Fruit fly (Drosophila melanogaster) whole organism, embryonic: ENCODE measurements around the gene Fer3.

Experiments
- Ada2b ChIP-seq: fragments of 200-800 bp; sonication (Bioruptor generic); IDR thresholded peaks from 2 replicates; pipeline ENCODE4 v1.3.6; 2022; ENCODE audit warnings: missing biosample characterization, missing genetic modification characterization
- Antp ChIP-seq: fragments of 200-800 bp; sonication (Bioruptor generic); optimal IDR thresholded peaks from 3 replicates; lab custom pipeline; 2016; ENCODE audit warnings: missing biosample characterization, missing genetic modification characterization
- Asciz ChIP-seq: fragments of 200-800 bp; sonication (Bioruptor generic); optimal IDR thresholded peaks from 2 replicates; lab custom pipeline; 2017; ENCODE audit warnings: missing biosample characterization, mild to moderate bottlenecking, missing genetic modification characterization, missing genetic modification reagents
- CG11247 ChIP-seq: fragments of 200-800 bp; sonication (Bioruptor generic); IDR thresholded peaks from 2 replicates; pipeline ENCODE4 v1.3.6; 2022; ENCODE audit warnings: missing biosample characterization, missing genetic modification characterization
- CG12071 ChIP-seq: fragments of 200-800 bp; sonication (Bioruptor generic); optimal IDR thresholded peaks from 3 replicates; lab custom pipeline; 2018; ENCODE audit warnings: missing biosample characterization, mild to moderate bottlenecking, missing genetic modification characterization
- CG12769 ChIP-seq: fragments of 200-800 bp; sonication (Bioruptor generic); optimal IDR thresholded peaks from 2 replicates; lab custom pipeline; 2019; ENCODE audit warnings: missing biosample characterization, mild to moderate bottlenecking, missing genetic modification characterization, moderate library complexity
- CG18476 ChIP-seq: fragments of 200-800 bp; sonication (Bioruptor generic); optimal IDR thresholded peaks from 2 replicates; lab custom pipeline; 2016; ENCODE audit warnings: missing biosample characterization, mild to moderate bottlenecking, missing genetic modification characterization
- CG18619 ChIP-seq: fragments of 200-800 bp; sonication (Bioruptor generic); optimal IDR thresholded peaks from 3 replicates; lab custom pipeline; 2017; ENCODE audit warnings: missing biosample characterization, mild to moderate bottlenecking, missing genetic modification characterization
- CG30020 ChIP-seq: fragments of 200-800 bp; optimal IDR thresholded peaks from 2 replicates; lab custom pipeline; 2019; ENCODE audit warnings: missing biosample characterization, mild to moderate bottlenecking, missing genetic modification characterization, moderate library complexity
- CG31388 ChIP-seq: fragments of 200-800 bp; sonication (Bioruptor generic); optimal IDR thresholded peaks from 2 replicates; lab custom pipeline; 2016; ENCODE audit warnings: missing biosample characterization, missing genetic modification characterization
- CG32532 ChIP-seq: fragments of 200-800 bp; sonication (Bioruptor generic); IDR thresholded peaks from 2 replicates; pipeline ENCODE4 v1.3.6; 2022; ENCODE audit warnings: missing biosample characterization, missing genetic modification characterization
- CG4707 ChIP-seq: fragments of 200-800 bp; sonication (Bioruptor generic); optimal IDR thresholded peaks from 2 replicates; lab custom pipeline; 2018; ENCODE audit warnings: missing biosample characterization, mild to moderate bottlenecking, missing genetic modification characterization, moderate library complexity
- CG6854 ChIP-seq: fragments of 200-800 bp; sonication (Bioruptor generic); optimal IDR thresholded peaks from 3 replicates; lab custom pipeline; 2017; ENCODE audit warnings: missing biosample characterization, mild to moderate bottlenecking, missing genetic modification characterization
- CG7987 ChIP-seq: fragments of 200-800 bp; sonication (Bioruptor generic); optimal IDR thresholded peaks from 2 replicates; lab custom pipeline; 2018; ENCODE audit warnings: missing biosample characterization, mild to moderate bottlenecking, missing genetic modification characterization, moderate library complexity
- CG8765 ChIP-seq: fragments of 200-800 bp; sonication (Bioruptor generic); IDR thresholded peaks from 2 replicates; pipeline ENCODE4 v1.3.6; 2022; ENCODE audit warnings: missing biosample characterization, missing genetic modification characterization
- CG9437 ChIP-seq: fragments of 200-800 bp; sonication (Bioruptor generic); optimal IDR thresholded peaks from 2 replicates; lab custom pipeline; 2018; ENCODE audit warnings: missing biosample characterization, mild to moderate bottlenecking, missing genetic modification characterization
- Dip2 ChIP-seq: fragments of 200-800 bp; sonication (Bioruptor generic); IDR thresholded peaks from 2 replicates; pipeline ENCODE4 v1.3.6; 2022; ENCODE audit warnings: missing biosample characterization, missing genetic modification characterization
- ERR ChIP-seq: fragments of 200-800 bp; sonication (Bioruptor generic); optimal IDR thresholded peaks from 2 replicates; lab custom pipeline; 2016; ENCODE audit warnings: missing biosample characterization, missing genetic modification characterization
- Eip74EF ChIP-seq, 2 experiments: fragments of 200-800 bp in 1 of 2; fragments of >200 bp in 1 of 2; sonication (Bioruptor generic) in 1 of 2; optimal IDR thresholded peaks; 2 replicates each; lab custom pipeline; 2017 to 2019; ENCODE audit warnings: missing biosample characterization in 2 of 2, missing genetic modification characterization in 2 of 2, mild to moderate bottlenecking in 1 of 2, moderate library complexity in 1 of 2
- Ets65A ChIP-seq: fragments of 200-800 bp; sonication (Bioruptor generic); peaks from one replicate; lab custom pipeline; 2016; ENCODE audit warnings: missing biosample characterization, missing genetic modification characterization
- Hand ChIP-seq: fragments of 200-800 bp; sonication (Bioruptor generic); optimal IDR thresholded peaks from 2 replicates; lab custom pipeline; 2017; ENCODE audit warnings: mild to moderate bottlenecking, missing biosample characterization, missing genetic modification reagents, missing genetic modification characterization
- Hmx ChIP-seq: fragments of 200-800 bp; sonication (Bioruptor generic); optimal IDR thresholded peaks from 2 replicates; lab custom pipeline; 2016; ENCODE audit warnings: missing biosample characterization, missing genetic modification characterization
- Hr3 ChIP-seq: fragments of 200-800 bp; sonication (Bioruptor generic); optimal IDR thresholded peaks from 3 replicates; lab custom pipeline; 2016; ENCODE audit warnings: missing biosample characterization, missing genetic modification characterization
- Hr51 ChIP-seq, 2 experiments: fragments of 200-800 bp; sonication (Bioruptor generic); optimal IDR thresholded peaks; 2 replicates in 1 of 2; 3 replicates in 1 of 2; lab custom pipeline; 2016 to 2018; ENCODE audit warnings: missing biosample characterization in 2 of 2, missing genetic modification characterization in 2 of 2, mild to moderate bottlenecking in 1 of 2, moderate library complexity in 1 of 2
- Lpt ChIP-seq: fragments of >200 bp; optimal IDR thresholded peaks from 2 replicates; lab custom pipeline; 2018; ENCODE audit warnings: missing biosample characterization, missing genetic modification characterization
- Mad ChIP-seq: fragments of 200-800 bp; sonication (Bioruptor generic); optimal IDR thresholded peaks from 2 replicates; lab custom pipeline; 2016; ENCODE audit warnings: missing biosample characterization, missing genetic modification characterization
- Med ChIP-seq: fragments of 200-800 bp; sonication (Bioruptor generic); peaks from one replicate; lab custom pipeline; 2016; ENCODE audit warnings: missing biosample characterization, missing genetic modification characterization, mild to moderate bottlenecking, inconsistent platforms, moderate library complexity
- Ssrp ChIP-seq: fragments of 200-800 bp; sonication (Bioruptor generic); optimal IDR thresholded peaks from 2 replicates; lab custom pipeline; 2018; ENCODE audit warnings: missing biosample characterization, mild to moderate bottlenecking, missing genetic modification characterization, moderate library complexity
- Usf ChIP-seq: fragments of 200-800 bp; sonication (Bioruptor generic); optimal IDR thresholded peaks from 2 replicates; lab custom pipeline; 2017; ENCODE audit warnings: missing genotype, missing biosample characterization, missing genetic modification characterization
- bsh ChIP-seq, 2 experiments: fragments of 200-800 bp; sonication (Bioruptor generic); optimal IDR thresholded peaks; 2 replicates each; lab custom pipeline; 2017 to 2018; ENCODE audit warnings: mild to moderate bottlenecking in 2 of 2, missing biosample characterization in 2 of 2, missing genetic modification characterization in 2 of 2, moderate library complexity in 1 of 2
- crp ChIP-seq, 2 experiments: fragments of 200-800 bp; sonication (Bioruptor generic); optimal IDR thresholded peaks; 2 replicates in 1 of 2; 3 replicates in 1 of 2; lab custom pipeline; 2017; ENCODE audit warnings: missing biosample characterization in 2 of 2, missing genetic modification characterization in 2 of 2, mild to moderate bottlenecking in 1 of 2, moderate library complexity in 1 of 2
- ems ChIP-seq: fragments of 200-800 bp; sonication (Bioruptor generic); optimal IDR thresholded peaks from 3 replicates; lab custom pipeline; 2016; ENCODE audit warnings: missing biosample characterization, missing genetic modification characterization
- eve ChIP-seq, 2 experiments: fragments of >200 bp; optimal IDR thresholded peaks; 2 replicates each; lab custom pipeline; 2017; ENCODE audit warnings: missing biosample characterization in 2 of 2, missing genetic modification characterization in 2 of 2
- fu2 ChIP-seq: fragments of 200-800 bp; sonication (Bioruptor generic); optimal IDR thresholded peaks from 2 replicates; lab custom pipeline; 2016; ENCODE audit warnings: missing biosample characterization, missing genetic modification characterization
- gce ChIP-seq: fragments of 200-800 bp; sonication (Bioruptor generic); IDR thresholded peaks from 3 replicates; pipeline ENCODE4 v1.3.6; 2022; ENCODE audit warnings: missing biosample characterization, missing genetic modification characterization
- jumu ChIP-seq: fragments of 200-800 bp; sonication (Bioruptor generic); optimal IDR thresholded peaks from 3 replicates; lab custom pipeline; 2016; ENCODE audit warnings: missing biosample characterization, missing genetic modification characterization
- kni ChIP-seq: fragments of 200-800 bp; sonication (Bioruptor generic); optimal IDR thresholded peaks from 3 replicates; lab custom pipeline; 2017; ENCODE audit warnings: mild to moderate bottlenecking, missing biosample characterization, missing genetic modification reagents, missing genetic modification characterization
- lilli ChIP-seq: fragments of 200-800 bp; sonication (Bioruptor generic); optimal IDR thresholded peaks from 3 replicates; lab custom pipeline; 2016; ENCODE audit warnings: missing biosample characterization, missing genetic modification characterization
- mirr ChIP-seq: fragments of 200-800 bp; sonication (Bioruptor generic); optimal IDR thresholded peaks from 3 replicates; lab custom pipeline; 2018; ENCODE audit warnings: missing biosample characterization, mild to moderate bottlenecking, missing genetic modification characterization
- mld ChIP-seq: fragments of 200-800 bp; sonication (Bioruptor generic); IDR thresholded peaks from 3 replicates; pipeline ENCODE4 v1.3.6; 2022; ENCODE audit warnings: missing biosample characterization, missing genetic modification characterization; ENCODE audit not compliant: partially characterized antibody
- odd ChIP-seq: fragments of 200-800 bp; sonication (Bioruptor generic); optimal IDR thresholded peaks from 2 replicates; lab custom pipeline; 2017; ENCODE audit warnings: missing biosample characterization, mild to moderate bottlenecking, missing genetic modification characterization
- otp ChIP-seq: fragments of 200-800 bp; sonication (Bioruptor generic); IDR thresholded peaks from 3 replicates; pipeline ENCODE4, ENCODE4 v1.3.6; 2022; ENCODE audit warnings: missing biosample characterization, missing genetic modification characterization
- pan ChIP-seq, 4 experiments: fragments of >200 bp in 3 of 4; fragments of 200-800 bp in 1 of 4; sonication (Bioruptor generic) in 1 of 4; optimal IDR thresholded peaks in 3 of 4; IDR thresholded peaks in 1 of 4; 2 replicates each; pipeline versions ENCODE4 v1.3.6 to Lab custom; 2017 to 2022; ENCODE audit warnings: missing biosample characterization in 2 of 4, missing genetic modification characterization in 2 of 4, mixed read lengths in 1 of 4
- pho ChIP-seq: fragments of 200-800 bp; sonication (Bioruptor generic); optimal IDR thresholded peaks from 2 replicates; lab custom pipeline; 2016; ENCODE audit warnings: missing biosample characterization, missing genetic modification characterization
- pnt ChIP-seq: fragments of 200-800 bp; sonication (Bioruptor generic); optimal IDR thresholded peaks from 3 replicates; lab custom pipeline; 2016; ENCODE audit warnings: missing biosample characterization, missing genetic modification characterization
- sc ChIP-seq, 3 experiments: fragments of >200 bp in 2 of 3; fragments of 200-800 bp in 1 of 3; sonication (Bioruptor generic) in 1 of 3; optimal IDR thresholded peaks; 2 replicates in 2 of 3; 3 replicates in 1 of 3; lab custom pipeline; 2017; ENCODE audit warnings: mild to moderate bottlenecking in 1 of 3, missing biosample characterization in 1 of 3, missing genetic modification characterization in 1 of 3, missing genetic modification reagents in 1 of 3
- sna ChIP-seq: fragments of 200-800 bp; sonication (Bioruptor generic); IDR thresholded peaks from 2 replicates; pipeline ENCODE4 v1.3.6; 2022; ENCODE audit warnings: missing biosample characterization, missing genetic modification characterization; ENCODE audit not compliant: partially characterized antibody
- sr ChIP-seq: fragments of 200-800 bp; sonication (Bioruptor generic); IDR thresholded peaks from 3 replicates; pipeline ENCODE4 v1.3.6; 2022; ENCODE audit warnings: missing biosample characterization, missing genetic modification characterization

Gene Fer3

DNA sequence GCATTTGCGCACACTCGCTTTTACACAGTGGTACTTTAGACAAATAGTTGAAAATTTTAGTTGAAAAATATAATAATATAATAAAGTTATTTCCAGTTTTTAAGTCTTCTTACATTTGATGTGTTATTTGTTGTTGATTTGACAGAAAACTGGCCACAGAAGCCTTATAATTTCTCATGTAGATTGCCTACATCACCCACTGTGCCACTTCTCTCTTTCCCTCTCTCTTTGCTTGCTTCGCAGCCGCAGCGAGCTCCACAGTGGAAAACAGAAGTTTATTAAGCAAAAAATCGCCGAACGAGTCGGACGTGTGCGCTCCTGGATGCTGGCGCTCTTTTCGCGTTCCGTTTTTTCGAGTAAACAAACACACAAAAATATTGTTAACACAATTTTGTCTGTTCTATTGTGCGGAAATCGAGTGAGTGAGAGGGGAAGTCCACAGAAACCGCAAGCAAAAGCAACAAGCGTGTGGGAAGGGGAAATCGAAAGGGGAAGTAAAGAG lies 38.2 kb downstream of the Fer3 start, which contains the start of gene CG42327 (continued):
- peak; percentile 61 for TF ChIP-seq Usf (GFP tag; lab: Kevin White, UChicago)
- TF ChIP-seq Hr3 (GFP tag; lab: Kevin White, UChicago): peak; percentile 92
- TF ChIP-seq Mad: peak; percentile 89
- TF ChIP-seq CG30020 (tag; lab: Kevin White, UChicago): peak; percentile 69
- TF ChIP-seq jumu (GFP tag; lab: Kevin White, UChicago): peak; percentile 84
- TF ChIP-seq ems (GFP tag; lab: Kevin White, UChicago): peak; percentile 85
- TF ChIP-seq Hmx (GFP tag; lab: Kevin White, UChicago): peak; percentile 8
- TF ChIP-seq CG31388 (GFP tag; lab: Kevin White, UChicago): peak; percentile 76
- peak; percentile 84; the same call in 2 of the 3 replicates for TF ChIP-seq sr
- TF ChIP-seq sna (GFP tag; lab: Robert Waterston, UW): peak; percentile 64
- TF ChIP-seq mirr (GFP tag; lab: Kevin White, UChicago): peak; percentile 80
- TF ChIP-seq CG18476 (GFP tag; lab: Kevin White, UChicago): peak; percentile 86
- peak; percentile 91 for TF ChIP-seq CG11247 (GFP tag; lab: Robert Waterston, UW)
- TF ChIP-seq bsh (GFP tag; optimal IDR thresholded peaks at IDR 0.05; lab: Kevin White, UChicago): peak; percentile 91 to 98
- peak in 1 of 2 experiments; percentile 59 for TF ChIP-seq crp (GFP tag; optimal IDR thresholded peaks at IDR 0.05; lab: Kevin White, UChicago)
- peak; percentile 88 for TF ChIP-seq lilli
- peak; percentile 77 for TF ChIP-seq pnt (GFP tag; lab: Kevin White, UChicago)
- peak; percentile 96 for TF ChIP-seq Asciz
- peak; percentile 79 for TF ChIP-seq CG12071 (GFP tag; lab: Kevin White, UChicago)
- peak; percentile 89 for TF ChIP-seq CG8765 (GFP tag; lab: Robert Waterston, UW)
- TF ChIP-seq otp (GFP tag; lab: Robert Waterston, UW): peak; percentile 97
- TF ChIP-seq pan (optimal IDR thresholded peaks at IDR 0.05; lab: Kevin White, UChicago): no peak
- TF ChIP-seq pan (GFP tag; optimal IDR thresholded peaks at IDR 0.05 in 1 of 2, IDR thresholded peaks at IDR 0.05 in 1 of 2): peak in 1 of 2 experiments; percentile 98
- TF ChIP-seq Antp: peak; percentile 82
- peak; percentile 89 for TF ChIP-seq CG12769
- TF ChIP-seq Eip74EF (GFP tag; optimal IDR thresholded peaks at IDR 0.05; lab: Kevin White, UChicago): peak in 1 of 2 experiments; percentile 88
- peak; percentile 95 for TF ChIP-seq Ada2b (GFP tag; lab: Robert Waterston, UW)
- peak; percentile 91 for TF ChIP-seq gce
- TF ChIP-seq Lpt (GFP tag; lab: Kevin White, UChicago): no peak
- peak; percentile 77 for TF ChIP-seq pho (GFP tag; lab: Kevin White, UChicago)
- TF ChIP-seq CG6854 (GFP tag; lab: Kevin White, UChicago): peak; percentile 88
- peak; percentile 76 for TF ChIP-seq CG7987 (GFP tag; lab: Kevin White, UChicago)
- peak; percentile 96 for TF ChIP-seq Med (GFP tag; lab: Kevin White, UChicago)
- peak; percentile 74 to 96 for TF ChIP-seq Hr51 (GFP tag; optimal IDR thresholded peaks at IDR 0.05; lab: Kevin White, UChicago)
- no peak for TF ChIP-seq kni (GFP tag; lab: Kevin White, UChicago)
- peak; percentile 63 for TF ChIP-seq ERR (GFP tag; lab: Kevin White, UChicago)
- peak; percentile 66 for TF ChIP-seq Hand
- peak; percentile 93 for TF ChIP-seq Ssrp (tag; lab: Kevin White, UChicago)
- TF ChIP-seq odd (GFP tag; lab: Kevin White, UChicago): peak; percentile 90
- peak; percentile 100 for TF ChIP-seq CG4707 (GFP tag; lab: Kevin White, UChicago)
- peak; percentile 88 for TF ChIP-seq CG18619 (GFP tag; lab: Kevin White, UChicago)
- TF ChIP-seq CG32532 (GFP tag; lab: Robert Waterston, UW): peak; percentile 93
- peak; percentile 89 for TF ChIP-seq CG9437 (GFP tag; lab: Kevin White, UChicago)
- TF ChIP-seq mld (GFP tag; lab: Robert Waterston, UW): no peak
- no peak for TF ChIP-seq sc (optimal IDR thresholded peaks at IDR 0.05; lab: Kevin White, UChicago)
- TF ChIP-seq sc (GFP tag; optimal IDR thresholded peaks at IDR 0.05; lab: Kevin White, UChicago): peak; percentile 95
- TF ChIP-seq Dip2 (GFP tag; lab: Robert Waterston, UW): peak; percentile 65
- peak; percentile 89 for TF ChIP-seq Ets65A (GFP tag; lab: Kevin White, UChicago)
- peak in 1 of 2 experiments; percentile 80 for TF ChIP-seq eve (GFP tag; optimal IDR thresholded peaks at IDR 0.05; lab: Kevin White, UChicago)
- peak; percentile 65 for TF ChIP-seq fu2 (GFP tag; lab: Kevin White, UChicago)
